Worm (Caenorhabditis elegans): ENCODE results near the gene B0507.4.

DNA sequence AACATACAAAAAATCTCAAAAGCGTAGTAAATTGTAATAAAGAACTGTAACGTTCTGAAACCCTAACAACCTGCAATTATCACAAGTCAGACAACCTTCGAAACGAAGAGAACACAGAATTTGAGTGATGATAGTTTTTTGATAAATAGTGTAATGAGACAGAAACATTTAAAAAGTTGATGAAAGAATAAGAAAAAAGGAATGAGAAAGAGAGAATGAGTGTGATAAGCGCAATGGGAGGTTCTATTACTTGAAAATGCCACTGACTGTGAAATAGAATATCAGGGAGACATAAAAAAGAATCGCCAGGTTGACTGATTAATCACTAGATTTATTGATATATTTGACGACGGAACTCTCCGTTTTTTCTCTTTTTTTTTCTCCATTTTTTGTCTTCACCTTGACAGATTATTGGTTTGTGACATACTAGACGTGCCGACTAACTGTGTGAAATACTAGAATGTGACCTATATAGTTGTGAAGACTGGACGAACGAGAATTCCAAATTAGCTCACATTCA, 44.6 kb downstream of the B0507.4 start:
- no peak for TF ChIP-seq nhr-11 (tag; optimal IDR thresholded peaks at IDR 0.05)
- TF ChIP-seq ets-4 (tag; optimal IDR thresholded peaks at IDR 0.05), result no peak
- TF ChIP-seq ceh-9 (tag; optimal IDR thresholded peaks at IDR 0.05), result no peak
- no peak for TF ChIP-seq rnt-1 (tag; optimal IDR thresholded peaks at IDR 0.05)
- TF ChIP-seq pros-1 (tag; optimal IDR thresholded peaks at IDR 0.05), result no peak
- no peak for TF ChIP-seq ref-2 (tag; optimal IDR thresholded peaks at IDR 0.05)
- no peak for TF ChIP-seq K09A11.1 (tag; optimal IDR thresholded peaks at IDR 0.05; ENCODE audit: insufficient read depth)
- no peak for TF ChIP-seq elt-4 (tag; optimal IDR thresholded peaks at IDR 0.05)
- no peak for TF ChIP-seq pqm-1 (tag; optimal IDR thresholded peaks at IDR 0.05)
- no peak for TF ChIP-seq pha-4 (tag; optimal IDR thresholded peaks at IDR 0.05)
- no peak for TF ChIP-seq pax-1 (tag; optimal IDR thresholded peaks at IDR 0.05)
- no peak for TF ChIP-seq dve-1 (tag; optimal IDR thresholded peaks at IDR 0.05)

All from whole organism, late embryonic.